Worm (Caenorhabditis elegans) whole organism, L3 larva: ENCODE data around the gene srh-264.

Experiments
- R02D3.7 ChIP-seq: fragments of 150-350 bp; optimal IDR thresholded peaks from 2 replicates; lab custom pipeline; 2014; ENCODE audit warnings: missing biosample characterization, missing genetic modification characterization
- ZK546.5 ChIP-seq: sonication (generic microtip); optimal IDR thresholded peaks from 2 replicates; lab custom pipeline; 2017; ENCODE audit warnings: missing biosample characterization, missing genetic modification characterization
- ceh-82 ChIP-seq: fragments of 150-350 bp; optimal IDR thresholded peaks from 2 replicates; lab custom pipeline; 2014; ENCODE audit warnings: missing biosample characterization, missing genetic modification characterization
- daf-12 ChIP-seq: fragments of 150-350 bp; optimal IDR thresholded peaks from 2 replicates; lab custom pipeline; 2014; ENCODE audit warnings: missing biosample characterization, missing genetic modification reagents, missing genetic modification characterization
- egl-27 ChIP-seq: sonication (generic microtip); optimal IDR thresholded peaks from 4 replicates; lab custom pipeline; 2017; ENCODE audit warnings: missing biosample characterization, missing genetic modification reagents, missing genetic modification characterization
- egl-5 ChIP-seq: fragments of 150-350 bp; optimal IDR thresholded peaks from 2 replicates; lab custom pipeline; 2017; ENCODE audit warnings: missing biosample characterization, missing genetic modification reagents, missing genetic modification characterization, inconsistent platforms
- elt-1 ChIP-seq: fragments of 150-350 bp; optimal IDR thresholded peaks from 2 replicates; lab custom pipeline; 2014; ENCODE audit warnings: missing biosample characterization, missing genetic modification characterization
- fos-1 ChIP-seq: fragments of 150-350 bp; optimal IDR thresholded peaks from 2 replicates; lab custom pipeline; 2014; ENCODE audit warnings: missing biosample characterization, missing genetic modification characterization
- jun-1 ChIP-seq: fragments of 150-350 bp; optimal IDR thresholded peaks from 2 replicates; lab custom pipeline; 2014; ENCODE audit warnings: missing biosample characterization, missing genetic modification reagents, missing genetic modification characterization
- mdl-1 ChIP-seq: fragments of 150-350 bp; optimal IDR thresholded peaks from 2 replicates; lab custom pipeline; 2014; ENCODE audit warnings: missing biosample characterization, missing genetic modification characterization
- nhr-11 ChIP-seq: fragments of 150-350 bp; optimal IDR thresholded peaks from 2 replicates; lab custom pipeline; 2014; ENCODE audit warnings: missing biosample characterization, missing genetic modification characterization
- nhr-12 ChIP-seq: fragments of 150-350 bp; optimal IDR thresholded peaks from 2 replicates; lab custom pipeline; 2014; ENCODE audit warnings: missing biosample characterization, missing genetic modification characterization
- nhr-23 ChIP-seq: fragments of 150-350 bp; optimal IDR thresholded peaks from 2 replicates; lab custom pipeline; 2014; ENCODE audit warnings: missing biosample characterization, missing genetic modification reagents, missing genetic modification characterization
- nhr-28 ChIP-seq: fragments of 150-350 bp; optimal IDR thresholded peaks from 2 replicates; lab custom pipeline; 2014; ENCODE audit warnings: missing biosample characterization, missing genetic modification characterization
- nhr-43 ChIP-seq: sonication (generic microtip); optimal IDR thresholded peaks from 2 replicates; lab custom pipeline; 2016; ENCODE audit warnings: mild to moderate bottlenecking, missing genetic modification characterization, missing compliant biosample characterization; ENCODE audit not compliant: poor library complexity, severe bottlenecking
- nhr-77 ChIP-seq: fragments of 150-350 bp; optimal IDR thresholded peaks from 2 replicates; lab custom pipeline; 2014; ENCODE audit warnings: missing biosample characterization, missing genetic modification characterization
- sea-2 ChIP-seq: fragments of 150-350 bp; sonication (generic microtip); optimal IDR thresholded peaks from 4 replicates; lab custom pipeline; 2014; ENCODE audit warnings: missing biosample characterization, missing genetic modification reagents, missing genetic modification characterization
- skn-1 ChIP-seq: fragments of 150-350 bp; optimal IDR thresholded peaks from 2 replicates; lab custom pipeline; 2014; ENCODE audit warnings: missing biosample characterization, missing genetic modification characterization
- snpc-4 ChIP-seq: fragments of 150-350 bp; optimal IDR thresholded peaks from 2 replicates; lab custom pipeline; 2014; ENCODE audit warnings: missing biosample characterization, missing genetic modification characterization
- ztf-11 ChIP-seq: fragments of 150-350 bp; optimal IDR thresholded peaks from 2 replicates; lab custom pipeline; 2014; ENCODE audit warnings: missing biosample characterization, missing genetic modification characterization

srh-264 gene

DNA sequence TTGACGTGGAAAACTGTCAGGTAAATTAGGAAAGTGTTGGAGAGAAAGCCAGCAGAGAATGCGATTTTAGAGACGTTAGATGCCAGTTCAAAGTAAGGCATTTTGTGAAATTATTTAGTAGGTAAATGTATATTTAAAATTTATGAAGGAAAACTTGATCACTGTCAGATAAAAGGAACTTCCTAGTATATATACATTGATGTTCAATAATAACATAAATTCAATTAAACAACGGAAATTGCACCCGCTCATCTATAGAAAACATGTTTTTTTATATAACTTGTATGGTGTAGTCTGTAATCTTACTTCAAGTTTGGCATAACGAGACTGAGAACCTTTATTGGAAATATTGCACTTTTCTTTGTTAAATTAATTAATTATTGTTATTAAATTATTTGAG, 45.1 kb downstream of the srh-264 start, which contains the start of gene str-71:
str-71 (minus strand) TSS at position 101 of the 400 bp plus-strand sequence.
- TF ChIP-seq elt-1 (tag; lab: Kevin White, UChicago) = no peak
- TF ChIP-seq fos-1 (tag; lab: Kevin White, UChicago) = no peak
- no peak for TF ChIP-seq R02D3.7
- no peak for TF ChIP-seq nhr-12
- no peak for TF ChIP-seq egl-27 (tag; lab: Kevin White, UChicago)
- TF ChIP-seq nhr-11 (tag; lab: Kevin White, UChicago) = no peak
- no peak for TF ChIP-seq mdl-1 (tag; lab: Kevin White, UChicago)
- no peak for TF ChIP-seq skn-1 (tag; lab: Kevin White, UChicago)
- no peak for TF ChIP-seq nhr-23 (tag; lab: Kevin White, UChicago)
- no peak for TF ChIP-seq nhr-43
- no peak for TF ChIP-seq daf-12
- TF ChIP-seq ztf-11 (tag; lab: Kevin White, UChicago) = no peak
- TF ChIP-seq sea-2 (GFP tag; lab: Kevin White, UChicago) = no peak
- no peak for TF ChIP-seq nhr-77 (tag; lab: Kevin White, UChicago)

DNA sequence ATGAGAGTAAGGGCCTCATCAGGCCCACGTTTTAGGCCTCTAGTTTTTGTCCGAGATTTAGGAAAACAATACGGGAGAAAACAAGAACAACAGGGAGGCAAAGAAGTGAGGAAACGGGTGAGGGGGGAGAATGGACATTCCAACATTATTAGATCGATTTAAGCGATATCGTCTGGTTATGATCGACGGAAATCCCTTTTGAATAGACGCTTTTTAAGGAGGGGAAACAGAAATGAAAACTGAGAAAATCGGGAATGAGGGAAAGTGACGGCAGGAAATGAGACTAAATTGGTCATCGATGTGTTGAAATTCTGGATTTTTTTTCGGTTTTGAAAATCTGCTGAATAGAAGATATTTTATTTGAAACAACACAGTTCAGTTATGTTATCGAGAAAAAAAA, 50.5 kb downstream of the srh-264 start, which contains the start of gene rocf-1:
rocf-1 (minus strand) TSS at position 101 of the 400 bp plus-strand sequence.
- TF ChIP-seq ceh-82 (tag; lab: Kevin White, UChicago) = no peak
- TF ChIP-seq nhr-28 (tag; lab: Kevin White, UChicago) = no peak
- no peak for TF ChIP-seq egl-5 (tag; lab: Kevin White, UChicago)
- no peak for TF ChIP-seq skn-1 (tag; lab: Kevin White, UChicago)
- no peak for TF ChIP-seq ZK546.5 (tag; lab: Kevin White, UChicago)
- TF ChIP-seq egl-27 (tag; lab: Kevin White, UChicago) = no peak
- no peak for TF ChIP-seq snpc-4 (tag; lab: Kevin White, UChicago)
- TF ChIP-seq jun-1 = no peak
